Worm (Caenorhabditis elegans) whole organism, L4/young adult: ENCODE results near the gene Y102E9.3.

Source experiments
- W03F9.2 ChIP-seq: fragments of 150-350 bp; optimal IDR thresholded peaks from 2 replicates; lab custom pipeline; 2014; ENCODE audit warnings: missing biosample characterization, missing genetic modification characterization
- dao-5 ChIP-seq: sonication (generic microtip); optimal IDR thresholded peaks from 2 replicates; lab custom pipeline; 2016; ENCODE audit warnings: missing genotype, missing genetic modification characterization, moderate library complexity, missing compliant biosample characterization
- him-1 ChIP-seq: sonication (generic microtip); optimal IDR thresholded peaks from 2 replicates; lab custom pipeline; 2016; ENCODE audit warnings: missing genotype, missing genetic modification reagents, missing genetic modification characterization, missing compliant biosample characterization

- no peak for TF ChIP-seq him-1 (tag; lab: Kevin White, UChicago)
- TF ChIP-seq dao-5 (tag; lab: Kevin White, UChicago), result no peak
- no peak for TF ChIP-seq W03F9.2 (tag; lab: Kevin White, UChicago)
Observed at ce11 chrIII:6711590-6711989, 22.7 kb downstream of the Y102E9.3 start, which contains the start of gene F37A4.5.
